Worm (Caenorhabditis elegans) whole organism, mixed stage, embryonic: ENCODE measurements around the gene Y57G11B.8.

Experiments
- M03D4.4 ChIP-seq: sonication (generic microtip); optimal IDR thresholded peaks from 2 replicates; lab custom pipeline; 2017; ENCODE audit warnings: mild to moderate bottlenecking, missing genetic modification characterization, missing compliant biosample characterization
- blmp-1 ChIP-seq: fragments of 150-350 bp; optimal IDR thresholded peaks from 2 replicates; lab custom pipeline; 2014; ENCODE audit warnings: missing biosample characterization, missing genetic modification characterization
- ceh-39 ChIP-seq: fragments of 150-350 bp; optimal IDR thresholded peaks from 2 replicates; lab custom pipeline; 2014; ENCODE audit warnings: missing biosample characterization, missing genetic modification characterization
- ceh-43 ChIP-seq: fragments of 200-800 bp; sonication (Bioruptor generic); optimal IDR thresholded peaks from 2 replicates; lab custom pipeline; 2018; ENCODE audit warnings: mild to moderate bottlenecking, missing genetic modification characterization, moderate library complexity, missing compliant biosample characterization
- cnd-1 ChIP-seq: fragments of 200-800 bp; sonication (Bioruptor generic); optimal IDR thresholded peaks from 2 replicates; lab custom pipeline; 2018; ENCODE audit warnings: mild to moderate bottlenecking, missing genetic modification characterization, missing compliant biosample characterization
- drap-1 ChIP-seq: fragments of 200-800 bp; sonication (Bioruptor generic); optimal IDR thresholded peaks from 3 replicates; lab custom pipeline; 2018; ENCODE audit warnings: mild to moderate bottlenecking, missing genetic modification characterization, missing compliant biosample characterization
- elt-1 ChIP-seq: sonication (generic microtip); optimal IDR thresholded peaks from 2 replicates; lab custom pipeline; 2017; ENCODE audit warnings: missing genetic modification characterization, mild to moderate bottlenecking, missing compliant biosample characterization, antibody characterized with exemption, moderate library complexity, borderline replicate concordance; ENCODE audit not compliant: insufficient read depth
- elt-3 ChIP-seq: fragments of 150-350 bp; optimal IDR thresholded peaks from 2 replicates; lab custom pipeline; 2014; ENCODE audit warnings: missing biosample characterization, missing genetic modification characterization
- flh-1 ChIP-seq: fragments of 200-800 bp; sonication (Bioruptor generic); optimal IDR thresholded peaks from 2 replicates; lab custom pipeline; 2018; ENCODE audit warnings: mild to moderate bottlenecking, missing genetic modification characterization, moderate library complexity, missing compliant biosample characterization
- hlh-1 ChIP-seq: fragments of 150-350 bp; optimal IDR thresholded peaks from 2 replicates; lab custom pipeline; 2014; ENCODE audit warnings: missing biosample characterization, missing genetic modification reagents, missing genetic modification characterization
- lin-13 ChIP-seq: fragments of 150-350 bp; optimal IDR thresholded peaks from 2 replicates; lab custom pipeline; 2014; ENCODE audit warnings: missing biosample characterization, missing genetic modification characterization
- lin-32 ChIP-seq: fragments of 200-800 bp; sonication (Bioruptor generic); optimal IDR thresholded peaks from 2 replicates; lab custom pipeline; 2018; ENCODE audit warnings: mild to moderate bottlenecking, missing genetic modification characterization, missing compliant biosample characterization
- lsy-2 ChIP-seq: fragments of 150-350 bp; optimal IDR thresholded peaks from 2 replicates; lab custom pipeline; 2014; ENCODE audit warnings: missing biosample characterization, missing genetic modification characterization
- mab-5 ChIP-seq: fragments of 150-350 bp; optimal IDR thresholded peaks from 2 replicates; lab custom pipeline; 2014; ENCODE audit warnings: missing biosample characterization, missing genetic modification characterization
- mep-1 ChIP-seq: fragments of 150-350 bp; optimal IDR thresholded peaks from 2 replicates; lab custom pipeline; 2017; ENCODE audit warnings: missing biosample characterization, missing genetic modification reagents, missing genetic modification characterization, inconsistent platforms
- nhr-12 ChIP-seq: fragments of 150-350 bp; optimal IDR thresholded peaks from 2 replicates; lab custom pipeline; 2014; ENCODE audit warnings: missing biosample characterization, missing genetic modification characterization
- nhr-2 ChIP-seq: fragments of 150-350 bp; optimal IDR thresholded peaks from 2 replicates; lab custom pipeline; 2014; ENCODE audit warnings: missing biosample characterization, missing genetic modification characterization
- nhr-237 ChIP-seq: fragments of 150-350 bp; optimal IDR thresholded peaks from 2 replicates; lab custom pipeline; 2014; ENCODE audit warnings: missing biosample characterization, missing genetic modification characterization
- pha-4 ChIP-seq: fragments of 150-350 bp; optimal IDR thresholded peaks from 2 replicates; lab custom pipeline; 2018; ENCODE audit warnings: missing biosample characterization, missing genetic modification reagents, missing genetic modification characterization
- sem-2 ChIP-seq: fragments of 200-800 bp; sonication (Bioruptor generic); optimal IDR thresholded peaks from 2 replicates; lab custom pipeline; 2018; ENCODE audit warnings: mild to moderate bottlenecking, missing genetic modification characterization, missing compliant biosample characterization
- snpc-4 ChIP-seq: fragments of 150-350 bp; optimal IDR thresholded peaks from 2 replicates; lab custom pipeline; 2014; ENCODE audit warnings: missing biosample characterization, missing genetic modification characterization
- sptf-1 ChIP-seq: sonication (generic microtip); optimal IDR thresholded peaks from 2 replicates; lab custom pipeline; 2017; ENCODE audit warnings: mild to moderate bottlenecking, missing genetic modification characterization, moderate library complexity, missing compliant biosample characterization
- unc-120 ChIP-seq: sonication (generic microtip); optimal IDR thresholded peaks from 2 replicates; lab custom pipeline; 2017; ENCODE audit warnings: missing genetic modification characterization, missing compliant biosample characterization; ENCODE audit not compliant: poor library complexity, severe bottlenecking
- unc-39 ChIP-seq: fragments of 150-350 bp; optimal IDR thresholded peaks from 2 replicates; lab custom pipeline; 2014; ENCODE audit warnings: missing biosample characterization, missing genetic modification characterization
- zip-8 ChIP-seq: fragments of 150-350 bp; optimal IDR thresholded peaks from 2 replicates; lab custom pipeline; 2014; ENCODE audit warnings: missing biosample characterization, missing genetic modification characterization
- ztf-11 ChIP-seq: fragments of 150-350 bp; optimal IDR thresholded peaks from 2 replicates; lab custom pipeline; 2014; ENCODE audit warnings: missing biosample characterization, missing genetic modification characterization

The Y57G11B.8 gene

ce11 chrIV:14605143-14605542 is 26.6 kb upstream of the Y57G11B.8 start:
- TF ChIP-seq flh-1 (GFP tag; lab: Kevin White, UChicago) (no peak), unc-120 (tag; lab: Kevin White, UChicago) (no peak), blmp-1 (tag; lab: Kevin White, UChicago) (peak; percentile 48), nhr-237 (peak; percentile 9), lsy-2 (tag; lab: Kevin White, UChicago) (peak; percentile 9), mep-1 (tag; lab: Kevin White, UChicago) (peak; percentile 13), pha-4 (tag; lab: Kevin White, UChicago) (peak; percentile 74), mab-5 (tag; lab: Kevin White, UChicago) (no peak), lin-13 (tag; lab: Kevin White, UChicago) (no peak), M03D4.4 (tag; lab: Kevin White, UChicago) (no peak)

- TF ChIP-seq snpc-4 (no peak), unc-39 (tag; lab: Kevin White, UChicago) (no peak), pha-4 (tag; lab: Kevin White, UChicago) (no peak), ceh-39 (tag; lab: Kevin White, UChicago) (no peak), sptf-1 (no peak), drap-1 (GFP tag; lab: Kevin White, UChicago) (no peak), nhr-12 (tag; lab: Kevin White, UChicago) (no peak), flh-1 (GFP tag; lab: Kevin White, UChicago) (no peak), cnd-1 (tag; lab: Kevin White, UChicago) (no peak)
Observed at ce11 chrIV:14603022-14603421, 24.5 kb upstream of the Y57G11B.8 start.

ce11 chrIV:14599321-14599720 is 20.8 kb upstream of the Y57G11B.8 start:
- TF ChIP-seq ceh-39 (tag; lab: Kevin White, UChicago) (no peak), nhr-237 (no peak), ceh-43 (GFP tag; lab: Kevin White, UChicago) (no peak), elt-1 (no peak), sem-2 (GFP tag; lab: Kevin White, UChicago) (no peak), hlh-1 (tag; lab: Kevin White, UChicago) (no peak), flh-1 (GFP tag; lab: Kevin White, UChicago) (no peak), ztf-11 (tag; lab: Kevin White, UChicago) (no peak)

- TF ChIP-seq unc-39 (tag; lab: Kevin White, UChicago) (no peak), nhr-237 (peak; percentile 11), elt-3 (tag; lab: Kevin White, UChicago) (peak; percentile 43), lsy-2 (tag; lab: Kevin White, UChicago) (peak; percentile 26), flh-1 (GFP tag; lab: Kevin White, UChicago) (no peak)
- TF ChIP-seq, all 35 proteins: peak for 3
Observed at ce11 chrIV:14594249-14594648, 15.7 kb upstream of the Y57G11B.8 start.

- no peak for TF ChIP-seq unc-120 (tag; lab: Kevin White, UChicago)
- TF ChIP-seq, all 35 proteins: peak for 0
Observed at ce11 chrIV:14587589-14587988, 9.1 kb upstream of the Y57G11B.8 start.

ce11 chrIV:14586759-14587158 is 8.3 kb upstream of the Y57G11B.8 start:
- TF ChIP-seq lsy-2 (tag; lab: Kevin White, UChicago), result no peak

ce11 chrIV:14580939-14581338 is 2.4 kb upstream of the Y57G11B.8 start, which contains the start of gene irld-18:
irld-18 (minus strand) TSS chrIV:14581039.
- no peak for TF ChIP-seq zip-8 (tag; lab: Kevin White, UChicago)
- TF ChIP-seq lin-32, result no peak
- TF ChIP-seq lsy-2 (tag; lab: Kevin White, UChicago), result no peak
- TF ChIP-seq mab-5 (tag; lab: Kevin White, UChicago), result no peak
- no peak for TF ChIP-seq nhr-2
- TF ChIP-seq nhr-237, result no peak
- TF ChIP-seq ceh-39 (tag; lab: Kevin White, UChicago), result no peak
- TF ChIP-seq drap-1 (GFP tag; lab: Kevin White, UChicago), result no peak
- TF ChIP-seq cnd-1 (tag; lab: Kevin White, UChicago), result no peak
- no peak for TF ChIP-seq unc-120 (tag; lab: Kevin White, UChicago)
- TF ChIP-seq snpc-4, result no peak
- TF ChIP-seq M03D4.4 (tag; lab: Kevin White, UChicago), result no peak
